Worm (Caenorhabditis elegans): ENCODE results near the gene srw-85.

The srw-85 gene

DNA sequence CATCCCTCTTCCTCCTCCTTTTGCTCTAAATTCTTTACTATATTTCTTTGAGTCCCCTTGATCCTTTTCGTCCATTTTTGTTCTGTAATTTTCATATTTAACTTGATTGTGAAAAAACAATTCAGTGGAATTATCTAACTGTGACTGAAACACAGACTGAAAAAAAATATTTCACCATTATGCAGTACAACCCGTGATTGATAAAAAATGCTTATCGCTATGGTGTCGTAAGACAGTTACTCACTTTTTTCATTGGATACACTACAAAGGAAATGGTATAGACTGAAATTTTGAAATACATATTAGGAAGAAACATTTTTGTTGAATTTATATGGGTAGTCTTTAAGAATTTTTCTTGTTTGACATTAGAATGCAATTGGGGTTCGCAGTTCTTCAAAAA, 36.6 kb upstream of the srw-85 start, which contains the start of gene Y43F8B.23:
Y43F8B.23 (minus strand) TSS at position 75 of the 400 bp plus-strand sequence.
- TF ChIP-seq pha-4 (tag; optimal IDR thresholded peaks at IDR 0.05): peak; percentile 52
- TF ChIP-seq unc-39 (tag; optimal IDR thresholded peaks at IDR 0.05): no peak
- no peak for TF ChIP-seq nfya-1 (tag; optimal IDR thresholded peaks at IDR 0.05; ENCODE audit: insufficient read depth)
- TF ChIP-seq hmg-11 (tag; optimal IDR thresholded peaks at IDR 0.05): no peak
- TF ChIP-seq sea-2 (GFP tag; optimal IDR thresholded peaks at IDR 0.05): no peak
- peak; percentile 81 for TF ChIP-seq elt-2 (tag; optimal IDR thresholded peaks at IDR 0.05)
- TF ChIP-seq aly-2 (tag; optimal IDR thresholded peaks at IDR 0.05): no peak
- peak; percentile 41 for TF ChIP-seq jun-1 (tag; optimal IDR thresholded peaks at IDR 0.05)
- TF ChIP-seq pqm-1 (tag; optimal IDR thresholded peaks at IDR 0.05): peak; percentile 63
- TF ChIP-seq nhr-237 (tag; optimal IDR thresholded peaks at IDR 0.05): no peak

DNA sequence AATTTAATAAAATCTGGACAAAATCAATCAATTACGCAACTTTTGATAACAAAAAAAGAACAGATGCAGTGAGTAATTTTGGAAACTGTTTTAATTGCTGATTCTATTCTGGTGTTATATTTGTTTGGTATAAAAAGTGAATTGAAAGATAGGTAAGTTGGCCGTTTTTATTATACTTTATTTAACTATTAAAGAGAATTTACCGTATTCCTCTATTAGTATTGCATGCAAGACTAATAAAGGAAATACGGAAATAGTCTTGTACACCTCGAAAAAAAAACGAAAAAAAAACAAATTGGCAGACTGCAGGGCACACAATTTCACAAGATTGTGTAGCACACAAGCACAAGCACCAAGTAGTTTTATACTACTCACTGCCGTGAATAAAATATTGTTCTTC, 31.7 kb upstream of the srw-85 start, which contains the start of gene Y43F8B.25:
Y43F8B.25 (plus strand) TSS at position 301 of the 400 bp plus-strand sequence.
- TF ChIP-seq ceh-28 (tag; optimal IDR thresholded peaks at IDR 0.05) (no peak), lin-39 (tag; optimal IDR thresholded peaks at IDR 0.05) (no peak), aly-2 (tag; optimal IDR thresholded peaks at IDR 0.05) (no peak), nhr-25 (tag; optimal IDR thresholded peaks at IDR 0.05) (no peak), ceh-82 (tag; optimal IDR thresholded peaks at IDR 0.05) (no peak), daf-12 (tag; optimal IDR thresholded peaks at IDR 0.05) (no peak), fkh-2 (tag; optimal IDR thresholded peaks at IDR 0.05) (no peak), nhr-237 (tag; optimal IDR thresholded peaks at IDR 0.05) (no peak)

DNA sequence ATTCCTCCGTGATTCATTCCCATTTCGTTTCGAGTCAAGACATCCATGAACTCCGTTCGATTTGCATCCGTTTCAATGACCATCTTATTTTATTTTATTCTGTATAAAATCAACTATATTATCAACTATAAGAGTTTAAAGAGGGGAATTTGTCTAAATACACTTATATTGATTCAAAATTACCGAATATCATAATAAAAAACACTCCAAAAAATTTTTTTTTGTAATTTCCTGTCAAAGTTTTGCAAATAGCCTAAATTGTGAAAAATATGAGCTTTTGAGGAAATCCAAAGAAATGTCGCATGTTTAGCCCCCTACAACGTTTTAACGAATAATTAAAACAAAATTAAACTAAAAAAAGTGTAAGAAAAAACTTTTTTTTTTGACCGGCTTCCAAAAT, 31.1 kb upstream of the srw-85 start, which contains the start of gene Y43F8B.15:
Y43F8B.15 (minus strand) TSS at position 101 of the 400 bp plus-strand sequence.
- TF ChIP-seq zag-1 (tag; optimal IDR thresholded peaks at IDR 0.05) (no peak), aly-2 (tag; optimal IDR thresholded peaks at IDR 0.05) (no peak), nhr-11 (tag; optimal IDR thresholded peaks at IDR 0.05) (no peak)

DNA sequence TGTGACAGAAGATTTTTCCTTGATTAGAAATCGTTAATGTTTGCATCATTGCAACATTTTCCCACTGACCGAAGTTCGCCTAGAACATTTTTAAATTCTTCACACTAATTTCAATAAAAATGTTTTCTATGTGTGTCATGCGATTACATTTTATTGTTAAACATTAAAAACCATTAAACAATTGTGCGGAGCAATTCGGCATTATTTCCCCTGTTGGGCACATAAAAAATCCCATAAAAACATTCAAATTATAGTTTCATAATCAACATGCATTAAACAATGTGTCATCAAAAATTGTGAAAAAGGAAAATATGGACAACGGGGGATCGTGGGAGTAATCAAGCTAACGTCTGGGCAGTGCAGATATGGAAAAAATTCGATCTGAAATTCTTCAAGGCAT, 28.6 kb upstream of the srw-85 start:
- TF ChIP-seq pqm-1 (tag; optimal IDR thresholded peaks at IDR 0.05) (peak; percentile 8), elt-2 (tag; optimal IDR thresholded peaks at IDR 0.05) (peak; percentile 56)

DNA sequence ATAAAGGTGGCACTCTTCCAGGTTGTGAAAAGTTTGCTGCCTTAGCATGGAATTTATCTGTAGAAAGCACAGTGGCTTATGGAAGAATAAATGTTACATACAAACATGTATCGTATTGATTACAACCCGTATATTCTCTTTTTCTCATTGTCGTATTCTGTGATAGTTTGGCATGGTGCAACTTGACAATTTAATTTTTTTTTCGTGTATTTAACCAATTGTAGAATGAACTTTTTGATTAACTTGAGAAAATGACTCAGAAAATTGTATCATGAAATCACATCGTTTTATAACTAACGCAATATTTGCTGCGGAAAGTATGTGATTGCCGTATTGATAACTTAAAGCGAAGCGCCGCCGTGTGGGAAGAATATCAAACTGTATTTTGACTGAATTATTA, 26.2 kb upstream of the srw-85 start, which contains the start of gene Y43F8B.24:
Y43F8B.24 (plus strand) TSS at position 301 of the 400 bp plus-strand sequence.
- TF ChIP-seq elt-2 (tag; optimal IDR thresholded peaks at IDR 0.05): peak; percentile 14
- no peak for TF ChIP-seq nhr-76 (tag; optimal IDR thresholded peaks at IDR 0.05)

DNA sequence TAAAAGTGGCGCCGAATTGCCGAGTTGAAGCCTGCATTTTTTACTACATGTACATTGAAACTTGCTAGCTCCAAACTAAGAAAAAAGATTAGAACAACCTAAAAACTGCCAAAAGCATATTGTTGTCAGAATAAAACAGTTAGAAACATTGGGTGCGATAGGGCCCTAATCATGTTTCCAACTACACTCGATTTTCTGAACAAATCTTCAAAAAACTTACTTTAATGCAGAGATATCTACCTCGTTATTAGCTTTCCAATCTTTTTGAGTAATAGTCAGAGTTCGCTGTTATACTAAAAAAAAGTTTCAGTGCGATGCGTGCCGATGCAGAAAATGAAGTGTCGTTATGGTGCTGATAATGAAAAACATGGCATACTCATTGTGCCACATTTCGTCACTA, 24.7 kb upstream of the srw-85 start, which contains the start of the genes Y43F8B.13 and Y43F8B.14:
Y43F8B.13 (plus strand) TSS at position 301 of the 400 bp plus-strand sequence.
Y43F8B.14 (minus strand) TSS at position 322 of the 400 bp plus-strand sequence.
- no peak for TF ChIP-seq nhr-237 (tag; optimal IDR thresholded peaks at IDR 0.05)
- peak; percentile 4 for TF ChIP-seq elt-2 (tag; optimal IDR thresholded peaks at IDR 0.05)

DNA sequence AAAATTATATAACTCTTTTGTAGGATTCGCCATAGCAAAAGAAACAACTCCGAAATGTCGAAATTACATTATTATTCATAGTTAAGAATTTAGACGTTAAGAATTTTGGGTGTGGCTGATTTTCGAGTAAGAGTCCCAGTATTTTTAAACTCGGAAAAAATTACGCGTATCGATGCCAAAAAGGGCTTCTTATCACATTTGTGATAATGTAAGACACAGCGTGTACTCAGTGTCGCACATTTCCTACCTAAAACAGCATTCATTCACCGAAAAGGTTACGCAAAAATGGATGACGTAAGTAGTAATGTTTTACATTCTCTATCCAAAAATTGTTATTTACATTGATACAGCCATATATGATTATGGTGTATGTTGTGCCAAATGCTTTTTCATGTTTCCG, 18.6 kb upstream of the srw-85 start, which contains the start of gene M04C3.5:
M04C3.5 (plus strand) TSS at position 190 of the 400 bp plus-strand sequence.
- no peak for TF ChIP-seq daf-12 (tag; optimal IDR thresholded peaks at IDR 0.05)
- TF ChIP-seq pqm-1 (tag; optimal IDR thresholded peaks at IDR 0.05): peak; percentile 14
- peak; percentile 67 for TF ChIP-seq elt-2 (tag; optimal IDR thresholded peaks at IDR 0.05)

DNA sequence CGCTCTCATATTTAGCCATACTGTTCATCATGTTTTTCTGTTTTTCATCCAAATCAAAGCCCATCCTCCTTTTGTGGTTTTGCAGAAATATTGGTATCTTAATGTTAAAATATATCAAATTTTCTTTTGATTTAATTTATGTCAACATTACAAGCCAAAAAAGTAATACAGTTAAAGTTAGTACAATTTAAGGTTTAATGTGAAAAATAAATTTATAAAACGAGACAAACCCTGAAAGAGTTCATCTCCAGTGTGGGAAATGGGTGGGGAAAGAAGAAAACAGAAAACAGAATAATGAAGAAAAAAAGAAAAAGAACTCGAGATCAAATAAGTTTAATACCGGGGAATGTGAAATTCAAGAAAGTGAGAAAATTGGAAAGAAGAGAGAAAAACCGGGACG, 17.9 kb upstream of the srw-85 start, which contains the start of gene M04C3.2:
M04C3.2 (minus strand) TSS at position 101 of the 400 bp plus-strand sequence.
- no peak for TF ChIP-seq nhr-12 (tag; optimal IDR thresholded peaks at IDR 0.05)
- no peak for TF ChIP-seq elt-2 (tag; optimal IDR thresholded peaks at IDR 0.05)
- no peak for TF ChIP-seq nhr-43 (tag; optimal IDR thresholded peaks at IDR 0.05; ENCODE audit: poor library complexity, severe bottlenecking)
- TF ChIP-seq nhr-237 (tag; optimal IDR thresholded peaks at IDR 0.05): no peak
- no peak for TF ChIP-seq sea-2 (GFP tag; optimal IDR thresholded peaks at IDR 0.05)
- no peak for TF ChIP-seq R02D3.7 (tag; optimal IDR thresholded peaks at IDR 0.05)
- TF ChIP-seq nhr-28 (tag; optimal IDR thresholded peaks at IDR 0.05): no peak
- TF ChIP-seq nfya-1 (tag; optimal IDR thresholded peaks at IDR 0.05; ENCODE audit: insufficient read depth): no peak
- no peak for TF ChIP-seq ceh-82 (tag; optimal IDR thresholded peaks at IDR 0.05)

DNA sequence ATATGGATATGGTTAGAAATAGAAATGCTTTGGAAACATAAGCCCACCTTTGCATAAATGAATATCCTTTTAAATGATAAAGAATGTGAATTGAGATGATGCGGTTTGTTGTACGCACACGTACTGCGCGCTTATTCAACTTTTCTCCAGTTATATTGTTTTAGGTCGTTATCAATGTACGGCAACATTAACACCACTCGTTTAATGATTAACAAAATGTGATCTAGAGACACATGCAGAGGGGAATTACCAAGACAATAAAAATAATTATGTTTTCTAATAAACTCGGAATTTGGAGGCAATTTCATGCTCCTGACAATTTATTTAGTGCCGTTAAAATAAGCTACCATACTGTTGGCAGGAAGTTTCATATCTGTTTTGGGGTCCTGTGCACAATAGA, 14.5 kb upstream of the srw-85 start, which contains the start of gene M04C3.1:
M04C3.1 (minus strand) TSS at position 164 of the 400 bp plus-strand sequence.
- peak; percentile 67 for TF ChIP-seq elt-2 (tag; optimal IDR thresholded peaks at IDR 0.05)
- TF ChIP-seq aly-2 (tag; optimal IDR thresholded peaks at IDR 0.05): no peak
- TF ChIP-seq pqm-1 (tag; optimal IDR thresholded peaks at IDR 0.05): peak; percentile 24

Data from whole organism, L3 larva.